Worm (Caenorhabditis elegans): ENCODE results near the gene C04G6.13.

DNA sequence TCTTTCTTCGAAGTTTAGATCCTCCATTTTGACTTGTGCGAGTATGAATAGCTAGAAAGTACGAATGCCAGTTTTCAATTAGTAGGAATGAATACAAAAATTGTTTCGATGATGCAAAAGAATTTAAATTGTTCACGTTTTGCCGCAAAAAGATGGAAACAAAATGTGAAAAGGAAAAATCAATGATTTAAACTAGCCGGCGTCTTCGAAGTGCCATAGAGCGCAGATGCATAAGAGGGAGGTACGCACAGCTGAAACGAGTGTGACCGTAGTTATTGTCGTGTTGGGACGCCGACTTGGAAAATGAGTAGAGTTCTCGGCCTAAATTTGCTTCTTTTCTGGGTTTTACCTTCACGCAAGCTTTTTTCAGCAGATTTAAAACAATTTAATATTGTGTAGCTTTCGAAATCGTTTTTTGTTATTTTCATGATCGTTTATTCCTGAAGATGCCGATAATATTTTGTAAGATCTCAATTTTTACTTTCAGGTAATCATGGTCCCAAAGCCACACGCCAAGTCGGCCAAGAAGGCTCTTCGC is 38.8 kb upstream of the C04G6.13 start, which contains the start of the genes ify-1 and rpl-22:
- TF ChIP-seq ceh-82 (tag; optimal IDR thresholded peaks at IDR 0.05) (no peak), T26A8.4 (GFP tag; IDR thresholded peaks at IDR 0.05) (peak; percentile 86), hlh-30 (tag; optimal IDR thresholded peaks at IDR 0.05; ENCODE audit: insufficient read depth) (peak; percentile 94), nhr-28 (tag; optimal IDR thresholded peaks at IDR 0.05) (peak; percentile 80), unc-62 (GFP tag; optimal IDR thresholded peaks at IDR 0.05 in 1 of 2) (peak in 1 of 2 experiments; percentile 98), unc-62 (tag; optimal IDR thresholded peaks at IDR 0.05) (peak; percentile 35)
